Fruit fly (Drosophila melanogaster) whole organism, embryonic: ENCODE data around the gene CG33108.

Experiments used
- Atf6 ChIP-seq: fragments of 200-800 bp; sonication (Bioruptor generic); IDR thresholded peaks from 2 replicates; pipeline ENCODE4 v1.3.6; 2022; ENCODE audit warnings: missing biosample characterization, missing genetic modification characterization
- BtbVII ChIP-seq: fragments of 200-800 bp; sonication (Bioruptor generic); optimal IDR thresholded peaks from 3 replicates; lab custom pipeline; 2017; ENCODE audit warnings: missing biosample characterization, mild to moderate bottlenecking, missing genetic modification characterization
- CG10267 ChIP-seq: fragments of 200-800 bp; sonication (Bioruptor generic); optimal IDR thresholded peaks from 2 replicates; lab custom pipeline; 2018; ENCODE audit warnings: missing biosample characterization, mild to moderate bottlenecking, missing genetic modification characterization, moderate library complexity
- CG10321 ChIP-seq: fragments of 200-800 bp; sonication (Bioruptor generic); IDR thresholded peaks from 2 replicates; pipeline ENCODE4 v1.3.6; 2022; ENCODE audit warnings: missing biosample characterization, missing genetic modification characterization
- CG10462 ChIP-seq: fragments of 200-800 bp; sonication (Bioruptor generic); optimal IDR thresholded peaks from 2 replicates; lab custom pipeline; 2016; ENCODE audit warnings: missing biosample characterization, missing genetic modification characterization
- CG11560 ChIP-seq: fragments of 200-800 bp; sonication (Bioruptor generic); IDR thresholded peaks from 3 replicates; pipeline ENCODE4 v1.3.6; 2022; ENCODE audit warnings: missing biosample characterization, missing genetic modification characterization
- CG12155 ChIP-seq: fragments of 200-800 bp; sonication (Bioruptor generic); optimal IDR thresholded peaks from 3 replicates; lab custom pipeline; 2016; ENCODE audit warnings: missing biosample characterization, missing genetic modification characterization
- CG12219 ChIP-seq: fragments of 200-800 bp; sonication (Bioruptor generic); optimal IDR thresholded peaks from 3 replicates; lab custom pipeline; 2018; ENCODE audit warnings: missing biosample characterization, mild to moderate bottlenecking, missing genetic modification characterization
- CG1233 ChIP-seq: fragments of 200-800 bp; sonication (Bioruptor generic); optimal IDR thresholded peaks from 4 replicates; lab custom pipeline; 2018; ENCODE audit warnings: missing biosample characterization, mild to moderate bottlenecking, missing genetic modification characterization
- CG13624 ChIP-seq: fragments of 200-800 bp; sonication (Bioruptor generic); optimal IDR thresholded peaks from 2 replicates; lab custom pipeline; 2016; ENCODE audit warnings: missing biosample characterization, missing genetic modification characterization
- CG13894 ChIP-seq: fragments of 200-800 bp; sonication (Bioruptor generic); optimal IDR thresholded peaks from 3 replicates; lab custom pipeline; 2018; ENCODE audit warnings: missing biosample characterization, mild to moderate bottlenecking, missing genetic modification characterization, moderate library complexity
- CG14014 ChIP-seq: fragments of 200-800 bp; sonication (Bioruptor generic); IDR thresholded peaks from 2 replicates; pipeline ENCODE4 v1.3.6; 2022; ENCODE audit warnings: missing biosample characterization, missing genetic modification characterization
- CG1602 ChIP-seq: fragments of 200-800 bp; sonication (Bioruptor generic); optimal IDR thresholded peaks from 3 replicates; lab custom pipeline; 2016; ENCODE audit warnings: missing biosample characterization, missing genetic modification characterization
- CG1647 ChIP-seq: fragments of 200-800 bp; sonication (Bioruptor generic); optimal IDR thresholded peaks from 3 replicates; lab custom pipeline; 2016; ENCODE audit warnings: missing biosample characterization, missing genetic modification characterization
- CG17186 ChIP-seq: fragments of 200-800 bp; sonication (Bioruptor generic); optimal IDR thresholded peaks from 3 replicates; lab custom pipeline; 2017; ENCODE audit warnings: missing biosample characterization, missing genetic modification reagents, missing genetic modification characterization
- CG17829 ChIP-seq: fragments of 200-800 bp; optimal IDR thresholded peaks from 2 replicates; lab custom pipeline; 2019; ENCODE audit warnings: missing biosample characterization, mild to moderate bottlenecking, missing genetic modification characterization, moderate library complexity
- CG18599 ChIP-seq: fragments of 200-800 bp; sonication (Bioruptor generic); optimal IDR thresholded peaks from 3 replicates; lab custom pipeline; 2017; ENCODE audit warnings: missing biosample characterization, missing genetic modification characterization, mild to moderate bottlenecking, moderate library complexity, missing genetic modification reagents
- CG30431 ChIP-seq: fragments of 200-800 bp; sonication (Bioruptor generic); optimal IDR thresholded peaks from 2 replicates; lab custom pipeline; 2017; ENCODE audit warnings: missing biosample characterization, missing genetic modification characterization
- CG34376 ChIP-seq: fragments of 200-800 bp; sonication (Bioruptor generic); optimal IDR thresholded peaks from 2 replicates; lab custom pipeline; 2018; ENCODE audit warnings: missing biosample characterization, mild to moderate bottlenecking, missing genetic modification characterization
- CG3726 ChIP-seq: fragments of 200-800 bp; sonication (Bioruptor generic); IDR thresholded peaks from 3 replicates; pipeline ENCODE4, ENCODE4 v1.3.6; 2022; ENCODE audit warnings: missing biosample characterization, missing genetic modification characterization
- CG7786 ChIP-seq: fragments of 200-800 bp; sonication (Bioruptor generic); optimal IDR thresholded peaks from 2 replicates; lab custom pipeline; 2016; ENCODE audit warnings: missing biosample characterization, missing genetic modification characterization
- CG8765 ChIP-seq: fragments of 200-800 bp; sonication (Bioruptor generic); IDR thresholded peaks from 2 replicates; pipeline ENCODE4 v1.3.6; 2022; ENCODE audit warnings: missing biosample characterization, missing genetic modification characterization
- CG8944 ChIP-seq: fragments of 200-800 bp; sonication (Bioruptor generic); optimal IDR thresholded peaks from 3 replicates; lab custom pipeline; 2016; ENCODE audit warnings: missing biosample characterization, missing genetic modification characterization
- CoRest ChIP-seq: fragments of 200-800 bp; sonication (Bioruptor generic); optimal IDR thresholded peaks from 3 replicates; lab custom pipeline; 2018; ENCODE audit warnings: missing biosample characterization, mild to moderate bottlenecking, missing genetic modification characterization, moderate library complexity
- Deaf1 ChIP-seq: fragments of 200-800 bp; optimal IDR thresholded peaks from 3 replicates; lab custom pipeline; 2019; ENCODE audit warnings: missing biosample characterization, mild to moderate bottlenecking, missing genetic modification characterization, moderate library complexity
- E2f1 ChIP-seq: fragments of 200-800 bp; sonication (Bioruptor generic); IDR thresholded peaks from 2 replicates; pipeline ENCODE4 v1.3.6; 2022; ENCODE audit warnings: missing biosample characterization, missing genetic modification characterization
- Eip74EF ChIP-seq, 2 experiments: fragments of 200-800 bp in 1 of 2; fragments of >200 bp in 1 of 2; sonication (Bioruptor generic) in 1 of 2; optimal IDR thresholded peaks; 2 replicates each; lab custom pipeline; 2017 to 2019; ENCODE audit warnings: missing biosample characterization in 2 of 2, missing genetic modification characterization in 2 of 2, mild to moderate bottlenecking in 1 of 2, moderate library complexity in 1 of 2
- Elba2 ChIP-seq: fragments of 200-800 bp; sonication (Bioruptor generic); optimal IDR thresholded peaks from 3 replicates; lab custom pipeline; 2016; ENCODE audit warnings: missing biosample characterization, missing genetic modification characterization
- Hr51 ChIP-seq, 2 experiments: fragments of 200-800 bp; sonication (Bioruptor generic); optimal IDR thresholded peaks; 2 replicates in 1 of 2; 3 replicates in 1 of 2; lab custom pipeline; 2016 to 2018; ENCODE audit warnings: missing biosample characterization in 2 of 2, missing genetic modification characterization in 2 of 2, mild to moderate bottlenecking in 1 of 2, moderate library complexity in 1 of 2
- Lim3 ChIP-seq: fragments of 200-800 bp; sonication (Bioruptor generic); IDR thresholded peaks from 2 replicates; pipeline ENCODE4 v1.3.6; 2022; ENCODE audit warnings: missing biosample characterization, missing genetic modification characterization
- Mrtf ChIP-seq: fragments of 200-800 bp; sonication (Bioruptor generic); IDR thresholded peaks from 3 replicates; pipeline ENCODE4 v1.3.6; 2022; ENCODE audit warnings: missing biosample characterization, missing genetic modification characterization
- NFAT ChIP-seq: fragments of 200-800 bp; sonication (Bioruptor generic); IDR thresholded peaks from 2 replicates; pipeline ENCODE4 v1.3.6; 2022; ENCODE audit warnings: missing biosample characterization, missing genetic modification characterization
- Stat92E ChIP-seq, 3 experiments: fragments of >200 bp in 2 of 3; fragments of 200-800 bp in 1 of 3; sonication (Bioruptor generic) in 1 of 3; optimal IDR thresholded peaks; 2 replicates each; lab custom pipeline; 2017 to 2019; ENCODE audit warnings: missing biosample characterization in 3 of 3, missing genetic modification characterization in 3 of 3, mild to moderate bottlenecking in 1 of 3, moderate library complexity in 1 of 3
- Usf ChIP-seq: fragments of 200-800 bp; sonication (Bioruptor generic); optimal IDR thresholded peaks from 2 replicates; lab custom pipeline; 2017; ENCODE audit warnings: missing genotype, missing biosample characterization, missing genetic modification characterization
- ci ChIP-seq: fragments of 200-800 bp; sonication (Bioruptor generic); IDR thresholded peaks from 3 replicates; pipeline ENCODE4 v1.3.6; 2022; ENCODE audit warnings: missing biosample characterization, missing genetic modification characterization
- en ChIP-seq: fragments of 200-800 bp; sonication (Bioruptor generic); optimal IDR thresholded peaks from 2 replicates; lab custom pipeline; 2016; ENCODE audit warnings: missing biosample characterization, missing genetic modification characterization
- fd96Cb ChIP-seq: fragments of 200-800 bp; sonication (Bioruptor generic); optimal IDR thresholded peaks from 2 replicates; lab custom pipeline; 2018; ENCODE audit warnings: missing biosample characterization, mild to moderate bottlenecking, missing genetic modification characterization, moderate library complexity
- klu ChIP-seq: fragments of 200-800 bp; sonication (Bioruptor generic); IDR thresholded peaks from 2 replicates; pipeline ENCODE4 v1.3.6; 2022; ENCODE audit warnings: missing biosample characterization, missing genetic modification characterization
- lbe ChIP-seq: fragments of 200-800 bp; sonication (Bioruptor generic); optimal IDR thresholded peaks from 2 replicates; lab custom pipeline; 2016; ENCODE audit warnings: missing biosample characterization, mild to moderate bottlenecking, missing genetic modification characterization
- lola ChIP-seq, 3 experiments: fragments of >200 bp in 2 of 3; fragments of 200-800 bp in 1 of 3; sonication (Bioruptor generic) in 1 of 3; optimal IDR thresholded peaks; 2 replicates each; lab custom pipeline; 2017 to 2019; ENCODE audit warnings: missing biosample characterization in 3 of 3, missing genetic modification characterization in 3 of 3, mild to moderate bottlenecking in 1 of 3, moderate library complexity in 1 of 3
- mld ChIP-seq: fragments of 200-800 bp; sonication (Bioruptor generic); IDR thresholded peaks from 3 replicates; pipeline ENCODE4 v1.3.6; 2022; ENCODE audit warnings: missing biosample characterization, missing genetic modification characterization; ENCODE audit not compliant: partially characterized antibody
- nau ChIP-seq: fragments of 200-800 bp; sonication (Bioruptor generic); optimal IDR thresholded peaks from 3 replicates; lab custom pipeline; 2017; ENCODE audit warnings: missing biosample characterization, mild to moderate bottlenecking, missing genetic modification characterization, missing genetic modification reagents
- sim ChIP-seq: fragments of 200-800 bp; sonication (Bioruptor generic); IDR thresholded peaks from 2 replicates; pipeline ENCODE4 v1.3.6; 2022; ENCODE audit warnings: missing biosample characterization, missing genetic modification characterization
- sisA ChIP-seq: fragments of 200-800 bp; sonication (Bioruptor generic); IDR thresholded peaks from 2 replicates; pipeline ENCODE4 v1.3.6; 2022; ENCODE audit warnings: missing biosample characterization, missing genetic modification characterization
- slp2 ChIP-seq: fragments of 200-800 bp; sonication (Bioruptor generic); optimal IDR thresholded peaks from 2 replicates; lab custom pipeline; 2016; ENCODE audit warnings: missing biosample characterization, missing genetic modification characterization
- so ChIP-seq: fragments of 200-800 bp; sonication (Bioruptor generic); IDR thresholded peaks from 3 replicates; pipeline ENCODE4 v1.3.6; 2022; ENCODE audit warnings: missing biosample characterization, missing genetic modification characterization
- sug ChIP-seq: fragments of 200-800 bp; optimal IDR thresholded peaks from 2 replicates; lab custom pipeline; 2019; ENCODE audit warnings: missing biosample characterization, mild to moderate bottlenecking, missing genetic modification characterization, moderate library complexity
- vfl ChIP-seq: fragments of 200-800 bp; sonication (Bioruptor generic); optimal IDR thresholded peaks from 2 replicates; lab custom pipeline; 2016; ENCODE audit warnings: missing biosample characterization, missing genetic modification characterization
- wek ChIP-seq: fragments of 200-800 bp; sonication (Bioruptor generic); optimal IDR thresholded peaks from 3 replicates; lab custom pipeline; 2018; ENCODE audit warnings: missing biosample characterization, mild to moderate bottlenecking, missing genetic modification characterization, moderate library complexity

The CG33108 gene

dm6 chr3R:24031019-24031824 is 35.8 kb downstream of the CG33108 start (continued):
- TF ChIP-seq CG13894 (tag; lab: Kevin White, UChicago) (peak; percentile 34), Stat92E (GFP tag; optimal IDR thresholded peaks at IDR 0.05; lab: Kevin White, UChicago) (no peak), CG17829 (tag; lab: Kevin White, UChicago) (no peak), CG30431 (GFP tag; lab: Kevin White, UChicago) (no peak), CG7786 (no peak), sisA (GFP tag; lab: Robert Waterston, UW) (no peak), slp2 (GFP tag; lab: Kevin White, UChicago) (no peak), en (GFP tag; lab: Kevin White, UChicago) (no peak), E2f1 (GFP tag; lab: Robert Waterston, UW) (no peak), so (GFP tag; lab: Robert Waterston, UW) (no peak), Hr51 (GFP tag; optimal IDR thresholded peaks at IDR 0.05; lab: Kevin White, UChicago) (no peak), nau (GFP tag; lab: Kevin White, UChicago) (no peak), lbe (no peak), Usf (GFP tag; lab: Kevin White, UChicago) (no peak), CG8944 (GFP tag; lab: Kevin White, UChicago) (no peak), wek (GFP tag; lab: Kevin White, UChicago) (no peak), Mrtf (GFP tag; lab: Robert Waterston, UW) (no peak), Elba2 (GFP tag; lab: Kevin White, UChicago) (no peak), CG8765 (GFP tag; lab: Robert Waterston, UW) (no peak), BtbVII (peak; percentile 2), CG34376 (GFP tag; lab: Kevin White, UChicago) (no peak), Atf6 (GFP tag; lab: Robert Waterston, UW) (peak; percentile 47; the same call in 1 of the 2 replicates), CG10267 (tag; lab: Kevin White, UChicago) (no peak), CG18599 (GFP tag; lab: Kevin White, UChicago) (no peak), CG12155 (GFP tag; lab: Kevin White, UChicago) (no peak), CG1602 (GFP tag; lab: Kevin White, UChicago) (no peak), mld (GFP tag; lab: Robert Waterston, UW) (no peak), Deaf1 (tag; lab: Kevin White, UChicago) (peak; percentile 90), Eip74EF (GFP tag; optimal IDR thresholded peaks at IDR 0.05; lab: Kevin White, UChicago) (peak in 1 of 2 experiments; percentile 57), sug (tag; lab: Kevin White, UChicago) (no peak), klu (GFP tag; lab: Robert Waterston, UW) (no peak), CoRest (tag; lab: Kevin White, UChicago) (no peak), CG13624 (GFP tag; lab: Kevin White, UChicago) (no peak), NFAT (GFP tag; lab: Robert Waterston, UW) (no peak), CG12219 (GFP tag; lab: Kevin White, UChicago) (no peak), lola (GFP tag; optimal IDR thresholded peaks at IDR 0.05; lab: Kevin White, UChicago) (no peak), fd96Cb (no peak), CG3726 (GFP tag; lab: Robert Waterston, UW) (no peak), sim (GFP tag; lab: Robert Waterston, UW) (no peak), CG11560 (tag; lab: Robert Waterston, UW) (no peak), CG10462 (no peak), ci (GFP tag; lab: Robert Waterston, UW) (no peak; the same call in 2 of the 3 replicates), CG1647 (GFP tag; lab: Kevin White, UChicago) (no peak), CG17186 (GFP tag; lab: Kevin White, UChicago) (no peak), CG14014 (peak; percentile 26; the same call in 1 of the 2 replicates), vfl (no peak), Lim3 (no peak), CG1233 (GFP tag; lab: Kevin White, UChicago) (no peak), CG10321 (GFP tag; lab: Robert Waterston, UW) (no peak)
